Worm (Caenorhabditis elegans) whole organism, L4 larva: ENCODE data around the gene F46E10.2.

ENCODE experiments used
- aly-2 ChIP-seq: sonication (generic microtip); optimal IDR thresholded peaks from 2 replicates; lab custom pipeline; 2018; ENCODE audit warnings: missing biosample characterization, missing genetic modification characterization
- lin-13 ChIP-seq: fragments of 150-350 bp; optimal IDR thresholded peaks from 2 replicates; lab custom pipeline; 2014; ENCODE audit warnings: missing biosample characterization, missing genetic modification reagents, missing genetic modification characterization
- lin-39 ChIP-seq: fragments of 150-350 bp; optimal IDR thresholded peaks from 2 replicates; lab custom pipeline; 2014; ENCODE audit warnings: missing biosample characterization, missing genetic modification reagents, missing genetic modification characterization
- mdl-1 ChIP-seq, 2 experiments: fragments of 150-350 bp in 1 of 2; sonication (generic microtip) in 1 of 2; optimal IDR thresholded peaks; 2 replicates each; lab custom pipeline; 2014 to 2017; ENCODE audit warnings: missing biosample characterization in 2 of 2, missing genetic modification characterization in 2 of 2
- nhr-10 ChIP-seq: fragments of 150-350 bp; optimal IDR thresholded peaks from 2 replicates; lab custom pipeline; 2014; ENCODE audit warnings: missing biosample characterization, missing genetic modification characterization
- nhr-11 ChIP-seq: fragments of 150-350 bp; optimal IDR thresholded peaks from 2 replicates; lab custom pipeline; 2014; ENCODE audit warnings: missing biosample characterization, missing genetic modification characterization
- nhr-25 ChIP-seq: sonication (generic microtip); optimal IDR thresholded peaks from 2 replicates; lab custom pipeline; 2017; ENCODE audit warnings: missing genetic modification characterization, mild to moderate bottlenecking, missing compliant biosample characterization, antibody characterized with exemption, moderate library complexity, borderline replicate concordance; ENCODE audit not compliant: insufficient read depth
- nhr-28 ChIP-seq: fragments of 150-350 bp; optimal IDR thresholded peaks from 2 replicates; lab custom pipeline; 2014; ENCODE audit warnings: missing biosample characterization, missing genetic modification characterization
- nhr-76 ChIP-seq: fragments of 150-350 bp; optimal IDR thresholded peaks from 2 replicates; lab custom pipeline; 2014; ENCODE audit warnings: missing biosample characterization, missing genetic modification characterization
- nhr-77 ChIP-seq: fragments of 150-350 bp; optimal IDR thresholded peaks from 2 replicates; lab custom pipeline; 2014; ENCODE audit warnings: missing biosample characterization, missing genetic modification characterization
- pqm-1 ChIP-seq: sonication (generic microtip); optimal IDR thresholded peaks from 2 replicates; lab custom pipeline; 2017; ENCODE audit warnings: missing biosample characterization, missing genetic modification characterization
- sdz-12 ChIP-seq: fragments of 200-800 bp; sonication (Bioruptor generic); optimal IDR thresholded peaks from 2 replicates; lab custom pipeline; 2018; ENCODE audit warnings: mild to moderate bottlenecking, missing genetic modification characterization, missing compliant biosample characterization
- snpc-4 ChIP-seq: fragments of 150-350 bp; optimal IDR thresholded peaks from 2 replicates; lab custom pipeline; 2014; ENCODE audit warnings: missing biosample characterization, missing genetic modification characterization
- tra-1 ChIP-seq: fragments of 200-800 bp; sonication (Bioruptor generic); IDR thresholded peaks from 2 replicates; pipeline ENCODE4 v1.3.6; 2022; ENCODE audit warnings: missing genetic modification reagents, missing genetic modification characterization, missing compliant biosample characterization

DNA sequence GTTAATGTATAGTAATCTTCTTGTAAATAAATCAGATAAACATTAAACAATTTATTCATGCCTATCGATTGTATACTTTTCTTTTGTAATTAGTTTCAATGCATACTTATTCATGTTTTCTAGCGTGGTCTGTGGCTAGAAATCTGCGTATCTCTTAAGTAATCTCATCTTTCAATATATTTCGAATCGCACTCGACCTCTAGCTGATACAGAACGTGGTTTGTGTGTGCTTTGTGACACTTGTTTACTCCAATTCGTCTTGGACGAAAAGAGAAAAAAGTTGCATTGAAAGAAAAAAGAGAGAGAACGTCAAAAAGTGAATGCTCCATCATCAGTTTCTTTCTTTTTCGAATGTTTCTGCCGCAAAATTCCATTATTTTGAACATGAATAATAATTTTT is 21.8 kb upstream of the F46E10.2 start:
- no peak for TF ChIP-seq nhr-11 (tag; lab: Kevin White, UChicago)
- TF ChIP-seq aly-2: no peak
- TF ChIP-seq tra-1 (GFP tag; lab: Robert Waterston, UW): no peak
- no peak for TF ChIP-seq nhr-77
- no peak for TF ChIP-seq lin-39 (tag; lab: Kevin White, UChicago)
- no peak for TF ChIP-seq nhr-10 (tag; lab: Kevin White, UChicago)
- no peak for TF ChIP-seq snpc-4 (tag; lab: Kevin White, UChicago)
- peak; percentile 74 for TF ChIP-seq nhr-28 (tag; lab: Kevin White, UChicago)
- no peak for TF ChIP-seq nhr-25 (tag; lab: Kevin White, UChicago)
- no peak for TF ChIP-seq pqm-1 (tag; lab: Kevin White, UChicago)
- no peak for TF ChIP-seq lin-13 (GFP tag; lab: Kevin White, UChicago)
- no peak for TF ChIP-seq sdz-12 (GFP tag; lab: Kevin White, UChicago)
- TF ChIP-seq nhr-76 (tag; lab: Kevin White, UChicago): no peak
- TF ChIP-seq mdl-1 (tag; optimal IDR thresholded peaks at IDR 0.05; lab: Kevin White, UChicago): no peak
